Fruit fly (Drosophila melanogaster) whole organism, embryonic: Measurements from ENCODE around the gene mahe.

Source experiments
- Bgb ChIP-seq: fragments of 200-800 bp; sonication (Bioruptor generic); IDR thresholded peaks from 2 replicates; pipeline ENCODE4 v1.3.6; 2022; ENCODE audit warnings: missing biosample characterization, missing genetic modification characterization; ENCODE audit not compliant: partially characterized antibody
- CG10431 ChIP-seq: fragments of 200-800 bp; sonication (Bioruptor generic); optimal IDR thresholded peaks from 3 replicates; lab custom pipeline; 2018; ENCODE audit warnings: missing biosample characterization, mild to moderate bottlenecking, missing genetic modification characterization
- CG11504 ChIP-seq: fragments of 200-800 bp; sonication (Bioruptor generic); optimal IDR thresholded peaks from 3 replicates; lab custom pipeline; 2019; ENCODE audit warnings: missing biosample characterization, mild to moderate bottlenecking, missing genetic modification characterization, moderate library complexity
- CG11695 ChIP-seq: fragments of 200-800 bp; sonication (Bioruptor generic); IDR thresholded peaks from 3 replicates; pipeline ENCODE4 v1.3.6; 2022; ENCODE audit warnings: missing biosample characterization, missing genetic modification characterization
- CG1233 ChIP-seq: fragments of 200-800 bp; sonication (Bioruptor generic); optimal IDR thresholded peaks from 4 replicates; lab custom pipeline; 2018; ENCODE audit warnings: missing biosample characterization, mild to moderate bottlenecking, missing genetic modification characterization
- CG13624 ChIP-seq: fragments of 200-800 bp; sonication (Bioruptor generic); optimal IDR thresholded peaks from 2 replicates; lab custom pipeline; 2016; ENCODE audit warnings: missing biosample characterization, missing genetic modification characterization
- CG14050 ChIP-seq: fragments of 200-800 bp; sonication (Bioruptor generic); IDR thresholded peaks from 3 replicates; pipeline ENCODE4 v1.3.6; 2022; ENCODE audit warnings: missing biosample characterization, missing genetic modification characterization
- CG14860 ChIP-seq: fragments of 200-800 bp; sonication (Bioruptor generic); IDR thresholded peaks from 3 replicates; pipeline ENCODE4 v1.3.6; 2022; ENCODE audit warnings: missing biosample characterization, missing genetic modification characterization; ENCODE audit not compliant: partially characterized antibody
- CG1603 ChIP-seq: fragments of 200-800 bp; sonication (Bioruptor generic); optimal IDR thresholded peaks from 2 replicates; lab custom pipeline; 2019; ENCODE audit warnings: missing biosample characterization, mild to moderate bottlenecking, missing genetic modification characterization, moderate library complexity
- CG16815 ChIP-seq: fragments of 200-800 bp; sonication (Bioruptor generic); optimal IDR thresholded peaks from 3 replicates; lab custom pipeline; 2017; ENCODE audit warnings: missing biosample characterization, mild to moderate bottlenecking, missing genetic modification characterization
- CG1832 ChIP-seq: fragments of 200-800 bp; sonication (Bioruptor generic); optimal IDR thresholded peaks from 2 replicates; lab custom pipeline; 2017; ENCODE audit warnings: missing biosample characterization, mild to moderate bottlenecking, missing genetic modification characterization, inconsistent platforms
- CG30020 ChIP-seq: fragments of 200-800 bp; optimal IDR thresholded peaks from 2 replicates; lab custom pipeline; 2019; ENCODE audit warnings: missing biosample characterization, mild to moderate bottlenecking, missing genetic modification characterization, moderate library complexity
- CG30403 ChIP-seq: fragments of 200-800 bp; sonication (Bioruptor generic); optimal IDR thresholded peaks from 3 replicates; lab custom pipeline; 2016; ENCODE audit warnings: missing biosample characterization, missing genetic modification characterization
- CG3838 ChIP-seq: fragments of 200-800 bp; sonication (Bioruptor generic); optimal IDR thresholded peaks from 3 replicates; lab custom pipeline; 2016; ENCODE audit warnings: missing biosample characterization, missing genetic modification characterization
- CG4617 ChIP-seq: fragments of 200-800 bp; sonication (Bioruptor generic); optimal IDR thresholded peaks from 3 replicates; lab custom pipeline; 2016; ENCODE audit warnings: missing biosample characterization, missing genetic modification characterization, borderline replicate concordance
- CG5180 ChIP-seq: fragments of 200-800 bp; sonication (Bioruptor generic); optimal IDR thresholded peaks from 3 replicates; lab custom pipeline; 2017; ENCODE audit warnings: missing biosample characterization, missing genetic modification characterization, mild to moderate bottlenecking, moderate library complexity, missing genetic modification reagents
- CG9797 ChIP-seq: fragments of 200-800 bp; sonication (Bioruptor generic); optimal IDR thresholded peaks from 3 replicates; lab custom pipeline; 2018; ENCODE audit warnings: missing biosample characterization, mild to moderate bottlenecking, missing genetic modification characterization
- CG9932 ChIP-seq: fragments of 200-800 bp; sonication (Bioruptor generic); IDR thresholded peaks from 2 replicates; pipeline ENCODE4 v1.3.6; 2022; ENCODE audit warnings: missing biosample characterization, missing genetic modification characterization
- Doc3 ChIP-seq: fragments of 200-800 bp; sonication (Bioruptor generic); IDR thresholded peaks from 3 replicates; pipeline ENCODE4 v1.3.6; 2022; ENCODE audit warnings: missing biosample characterization, missing genetic modification characterization; ENCODE audit not compliant: partially characterized antibody
- Ets65A ChIP-seq: fragments of 200-800 bp; sonication (Bioruptor generic); peaks from one replicate; lab custom pipeline; 2016; ENCODE audit warnings: missing biosample characterization, missing genetic modification characterization
- Fer3 ChIP-seq: fragments of 200-800 bp; sonication (Bioruptor generic); optimal IDR thresholded peaks from 2 replicates; lab custom pipeline; 2018; ENCODE audit warnings: missing biosample characterization, mild to moderate bottlenecking, missing genetic modification characterization, moderate library complexity
- HLH54F ChIP-seq: fragments of 200-800 bp; sonication (Bioruptor generic); optimal IDR thresholded peaks from 3 replicates; lab custom pipeline; 2016; ENCODE audit warnings: missing biosample characterization, missing genetic modification characterization
- Hr39 ChIP-seq: fragments of >200 bp; optimal IDR thresholded peaks from 2 replicates; lab custom pipeline; 2017
- Meics ChIP-seq: fragments of 200-800 bp; sonication (Bioruptor generic); optimal IDR thresholded peaks from 2 replicates; lab custom pipeline; 2017; ENCODE audit warnings: missing biosample characterization, mild to moderate bottlenecking, missing genetic modification characterization
- Mrtf ChIP-seq: fragments of 200-800 bp; sonication (Bioruptor generic); IDR thresholded peaks from 3 replicates; pipeline ENCODE4 v1.3.6; 2022; ENCODE audit warnings: missing biosample characterization, missing genetic modification characterization
- Ravus ChIP-seq: fragments of 200-800 bp; sonication (Bioruptor generic); IDR thresholded peaks from 2 replicates; pipeline ENCODE4 v1.3.6; 2022; ENCODE audit warnings: missing biosample characterization, missing genetic modification characterization
- YL-1 ChIP-seq: fragments of 200-800 bp; sonication (Bioruptor generic); optimal IDR thresholded peaks from 3 replicates; lab custom pipeline; 2017; ENCODE audit warnings: missing biosample characterization, mild to moderate bottlenecking, missing genetic modification characterization
- ase ChIP-seq: fragments of 200-800 bp; sonication (Bioruptor generic); IDR thresholded peaks from 3 replicates; pipeline ENCODE4 v1.3.6; 2022; ENCODE audit warnings: missing biosample characterization, missing genetic modification characterization
- ato ChIP-seq: fragments of 200-800 bp; sonication (Bioruptor generic); IDR thresholded peaks from 2 replicates; pipeline ENCODE4 v1.3.6; 2022; ENCODE audit warnings: missing biosample characterization, missing genetic modification characterization; ENCODE audit not compliant: partially characterized antibody
- bab2 ChIP-seq: fragments of 200-800 bp; sonication (Bioruptor generic); optimal IDR thresholded peaks from 2 replicates; lab custom pipeline; 2016; ENCODE audit warnings: missing biosample characterization, missing genetic modification characterization
- bsh ChIP-seq, 2 experiments: fragments of 200-800 bp; sonication (Bioruptor generic); optimal IDR thresholded peaks; 2 replicates each; lab custom pipeline; 2017 to 2018; ENCODE audit warnings: mild to moderate bottlenecking in 2 of 2, missing biosample characterization in 2 of 2, missing genetic modification characterization in 2 of 2, moderate library complexity in 1 of 2
- chinmo ChIP-seq: fragments of 200-800 bp; sonication (Bioruptor generic); IDR thresholded peaks from 4 replicates; pipeline ENCODE4 v1.3.6; 2022; ENCODE audit warnings: missing biosample characterization, missing genetic modification characterization; ENCODE audit not compliant: partially characterized antibody
- chn ChIP-seq: fragments of 200-800 bp; sonication (Bioruptor generic); optimal IDR thresholded peaks from 2 replicates; lab custom pipeline; 2016; ENCODE audit warnings: missing biosample characterization, missing genetic modification characterization
- ems ChIP-seq: fragments of 200-800 bp; sonication (Bioruptor generic); optimal IDR thresholded peaks from 3 replicates; lab custom pipeline; 2016; ENCODE audit warnings: missing biosample characterization, missing genetic modification characterization
- en ChIP-seq: fragments of 200-800 bp; sonication (Bioruptor generic); optimal IDR thresholded peaks from 2 replicates; lab custom pipeline; 2016; ENCODE audit warnings: missing biosample characterization, missing genetic modification characterization
- ewg ChIP-seq: fragments of 200-800 bp; sonication (Bioruptor generic); optimal IDR thresholded peaks from 3 replicates; lab custom pipeline; 2017; ENCODE audit warnings: mild to moderate bottlenecking, missing biosample characterization, missing genetic modification reagents, missing genetic modification characterization
- fd3F ChIP-seq: fragments of 200-800 bp; sonication (Bioruptor generic); optimal IDR thresholded peaks from 2 replicates; lab custom pipeline; 2018; ENCODE audit warnings: missing biosample characterization, mild to moderate bottlenecking, missing genetic modification characterization, moderate library complexity
- fru ChIP-seq: fragments of >200 bp; optimal IDR thresholded peaks from 2 replicates; lab custom pipeline; 2017
- ftz-f1 ChIP-seq: fragments of 200-800 bp; sonication (Bioruptor generic); optimal IDR thresholded peaks from 2 replicates; lab custom pipeline; 2016; ENCODE audit warnings: missing biosample characterization, missing genetic modification characterization
- inv ChIP-seq: fragments of 200-800 bp; sonication (Bioruptor generic); IDR thresholded peaks from 2 replicates; pipeline ENCODE4 v1.3.6; 2022; ENCODE audit warnings: missing biosample characterization, missing genetic modification characterization; ENCODE audit not compliant: partially characterized antibody
- nom ChIP-seq: fragments of 200-800 bp; sonication (Bioruptor generic); optimal IDR thresholded peaks from 2 replicates; lab custom pipeline; 2017; ENCODE audit warnings: missing biosample characterization, missing genetic modification characterization, mild to moderate bottlenecking, moderate library complexity, missing genetic modification reagents
- otp ChIP-seq: fragments of 200-800 bp; sonication (Bioruptor generic); IDR thresholded peaks from 3 replicates; pipeline ENCODE4, ENCODE4 v1.3.6; 2022; ENCODE audit warnings: missing biosample characterization, missing genetic modification characterization
- pros ChIP-seq: fragments of 200-800 bp; sonication (Bioruptor generic); optimal IDR thresholded peaks from 3 replicates; lab custom pipeline; 2019; ENCODE audit warnings: missing biosample characterization, mild to moderate bottlenecking, missing genetic modification characterization, moderate library complexity
- ranshi ChIP-seq: fragments of 200-800 bp; sonication (Bioruptor generic); IDR thresholded peaks from 2 replicates; pipeline ENCODE4 v1.3.6; 2022; ENCODE audit warnings: missing biosample characterization, missing genetic modification characterization
- repo ChIP-seq: fragments of 200-800 bp; sonication (Bioruptor generic); optimal IDR thresholded peaks from 2 replicates; lab custom pipeline; 2016; ENCODE audit warnings: missing biosample characterization, missing genetic modification characterization
- row ChIP-seq: fragments of 200-800 bp; sonication (Bioruptor generic); IDR thresholded peaks from 3 replicates; pipeline ENCODE4 v1.3.6; 2022; ENCODE audit warnings: missing biosample characterization, missing genetic modification characterization
- stc ChIP-seq: fragments of 200-800 bp; sonication (Bioruptor generic); IDR thresholded peaks from 2 replicates; pipeline ENCODE4 v1.3.6; 2022; ENCODE audit warnings: missing biosample characterization, missing genetic modification characterization
- stwl ChIP-seq: fragments of 200-800 bp; sonication (Bioruptor generic); optimal IDR thresholded peaks from 3 replicates; lab custom pipeline; 2018; ENCODE audit warnings: missing biosample characterization, mild to moderate bottlenecking, missing genetic modification characterization, moderate library complexity
- zfh2 ChIP-seq: fragments of 200-800 bp; sonication (Bioruptor generic); optimal IDR thresholded peaks from 2 replicates; lab custom pipeline; 2016; ENCODE audit warnings: missing biosample characterization, missing genetic modification characterization

mahe gene

DNA sequence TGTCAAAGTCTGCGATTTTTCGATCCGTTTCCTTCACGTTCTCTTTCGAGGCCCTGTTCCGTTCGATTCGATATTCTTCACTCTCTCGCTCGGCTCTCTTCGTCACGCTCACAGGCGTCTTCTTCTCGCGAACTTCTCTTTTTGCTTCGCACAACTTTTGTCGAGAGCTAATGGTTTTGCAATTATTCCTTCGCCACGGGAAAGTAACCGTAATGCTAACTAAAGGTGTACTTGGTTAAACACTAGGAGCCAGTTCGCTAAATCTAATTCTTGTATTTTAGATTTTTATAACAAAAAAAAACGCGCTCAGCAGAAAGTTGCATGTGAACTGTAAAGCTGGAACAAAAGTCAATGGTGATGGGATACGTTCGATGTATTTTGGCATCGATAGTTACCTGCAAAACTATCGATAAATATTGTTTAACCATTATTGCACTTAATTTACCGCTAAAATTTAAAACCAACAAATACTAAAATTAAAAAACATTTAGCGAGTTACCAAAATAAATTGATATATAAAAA lies at the start of gene mahe (continued):
- TF ChIP-seq bab2 (GFP tag; lab: Kevin White, UChicago) = no peak
- TF ChIP-seq CG4617 (GFP tag; lab: Kevin White, UChicago) = peak; percentile 13
- TF ChIP-seq Fer3 (tag; lab: Kevin White, UChicago) = no peak
- TF ChIP-seq fru = no peak
- no peak for TF ChIP-seq ems (GFP tag; lab: Kevin White, UChicago)
- no peak for TF ChIP-seq CG10431 (GFP tag; lab: Kevin White, UChicago)
- TF ChIP-seq en (GFP tag; lab: Kevin White, UChicago) = no peak
- TF ChIP-seq chn (GFP tag; lab: Kevin White, UChicago) = no peak
- TF ChIP-seq CG14050 (GFP tag; lab: Robert Waterston, UW) = no peak
- peak; percentile 32; the same call in 1 of the 3 replicates for TF ChIP-seq row
- no peak for TF ChIP-seq CG30403 (GFP tag; lab: Kevin White, UChicago)
- TF ChIP-seq stwl (tag; lab: Kevin White, UChicago) = no peak
- TF ChIP-seq ftz-f1 (GFP tag; lab: Kevin White, UChicago) = no peak
- no peak for TF ChIP-seq Mrtf (GFP tag; lab: Robert Waterston, UW)
- no peak for TF ChIP-seq CG11695 (GFP tag; lab: Robert Waterston, UW)
- no peak for TF ChIP-seq CG3838 (GFP tag; lab: Kevin White, UChicago)
- TF ChIP-seq CG16815 = no peak
- TF ChIP-seq ranshi (GFP tag; lab: Robert Waterston, UW) = no peak
- peak; percentile 60 for TF ChIP-seq CG1233 (GFP tag; lab: Kevin White, UChicago)
- peak; percentile 46 for TF ChIP-seq pros
- TF ChIP-seq CG9797 = no peak
- no peak for TF ChIP-seq fd3F
- no peak for TF ChIP-seq ewg (GFP tag; lab: Kevin White, UChicago)
- TF ChIP-seq bsh (GFP tag; optimal IDR thresholded peaks at IDR 0.05; lab: Kevin White, UChicago) = no peak
- 0 out of 2 replicates have a peak, but pooled peaks have one; percentile 8 for TF ChIP-seq stc (GFP tag; lab: Robert Waterston, UW)
- TF ChIP-seq CG1603 (tag; lab: Kevin White, UChicago) = peak; percentile 29
- TF ChIP-seq Bgb = peak; percentile 89
- TF ChIP-seq CG13624 (GFP tag; lab: Kevin White, UChicago) = no peak
- peak; percentile 72 for TF ChIP-seq CG14860
- no peak for TF ChIP-seq zfh2

DNA sequence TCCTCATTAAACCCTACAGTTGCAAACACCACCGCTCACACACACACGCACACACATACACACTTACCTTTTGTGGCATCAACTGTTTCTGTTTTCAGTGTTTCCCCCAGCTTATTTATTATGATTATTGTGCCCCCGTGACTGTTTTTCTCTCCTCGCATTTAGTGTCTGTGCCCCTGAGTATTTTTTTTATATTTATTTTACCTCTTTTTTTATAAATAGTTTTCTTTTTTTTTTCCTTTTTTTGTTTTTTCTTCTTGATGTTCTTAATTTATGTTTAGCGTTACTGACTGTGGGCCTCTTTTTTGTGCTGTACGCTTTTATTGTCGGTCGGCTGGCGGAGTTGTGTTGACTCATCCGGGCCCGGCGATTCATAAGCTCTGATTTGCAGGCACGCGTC lies 49.6 kb upstream of the mahe start:
- TF ChIP-seq nom (GFP tag; lab: Kevin White, UChicago) (peak; percentile 95), inv (GFP tag; lab: Robert Waterston, UW) (no peak), CG5180 (GFP tag; lab: Kevin White, UChicago) (no peak), Ets65A (GFP tag; lab: Kevin White, UChicago) (peak; percentile 38), bsh (GFP tag; optimal IDR thresholded peaks at IDR 0.05; lab: Kevin White, UChicago) (peak in 1 of 2 experiments; percentile 39)

DNA sequence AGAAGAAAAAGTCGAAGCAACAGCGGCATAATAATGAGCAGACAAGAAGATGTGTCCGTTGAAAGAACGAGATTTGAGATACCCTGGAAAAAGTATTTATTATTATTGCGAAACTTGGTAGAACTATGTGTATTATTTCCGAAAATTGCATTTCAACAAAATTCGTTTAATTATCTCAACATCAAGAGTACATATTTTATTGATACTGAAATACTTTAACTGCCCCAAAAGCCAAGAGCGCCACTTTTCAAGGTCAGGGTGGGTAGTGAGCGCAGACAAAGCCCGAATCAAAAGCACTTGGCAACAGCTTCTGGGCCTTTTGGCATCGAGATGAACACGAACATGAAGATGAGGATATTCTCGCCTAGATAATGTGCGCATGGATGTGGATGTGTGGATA lies 48.0 kb upstream of the mahe start:
- TF ChIP-seq CG11504 (tag; lab: Kevin White, UChicago) (no peak), ase (no peak)

DNA sequence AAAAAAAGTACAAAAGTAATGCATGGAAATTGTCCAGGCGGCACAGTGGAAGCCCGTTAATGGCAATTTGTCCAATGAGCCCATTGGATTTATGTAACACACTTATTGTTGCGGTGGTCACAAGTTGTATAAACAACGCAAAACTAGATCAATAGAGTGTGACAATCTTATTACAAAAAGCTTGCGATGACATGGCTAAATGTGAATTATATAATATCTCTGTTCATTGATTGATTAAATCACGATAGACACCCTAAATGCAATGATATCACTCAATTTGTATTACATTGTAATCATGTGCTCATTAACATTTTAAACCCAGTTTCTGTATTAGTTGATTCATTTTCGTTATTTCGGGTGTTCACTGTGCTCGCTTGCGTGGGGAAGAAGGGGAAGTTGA lies 46.8 kb upstream of the mahe start:
- no peak for TF ChIP-seq CG1832 (GFP tag; lab: Kevin White, UChicago)
- TF ChIP-seq Hr39 (lab: Kevin White, UChicago) = no peak
- no peak for TF ChIP-seq chn (GFP tag; lab: Kevin White, UChicago)
- TF ChIP-seq repo (GFP tag; lab: Kevin White, UChicago) = no peak
- TF ChIP-seq chinmo = no peak
- TF ChIP-seq Doc3 = no peak
- TF ChIP-seq Meics (GFP tag; lab: Kevin White, UChicago) = no peak
- TF ChIP-seq otp (GFP tag; lab: Robert Waterston, UW) = no peak
- TF ChIP-seq ato (GFP tag; lab: Robert Waterston, UW) = no peak
- TF ChIP-seq HLH54F (GFP tag; lab: Kevin White, UChicago) = no peak
- TF ChIP-seq CG9932 (GFP tag; lab: Robert Waterston, UW) = no peak
- TF ChIP-seq Ravus (GFP tag; lab: Robert Waterston, UW) = no peak
- TF ChIP-seq YL-1 (GFP tag; lab: Kevin White, UChicago) = no peak
- no peak for TF ChIP-seq CG30020 (tag; lab: Kevin White, UChicago)
